Fruit fly (Drosophila melanogaster) whole organism, wandering third instar larva: ENCODE results near the gene CG15725.

Source experiments
- HLH106 ChIP-seq: fragments of 200-800 bp; optimal IDR thresholded peaks from 3 replicates; lab custom pipeline; 2019; ENCODE audit warnings: missing biosample characterization, mild to moderate bottlenecking, missing genetic modification characterization, moderate library complexity
- br ChIP-seq: fragments of 200-800 bp; sonication (Bioruptor generic); optimal IDR thresholded peaks from 2 replicates; lab custom pipeline; 2016; ENCODE audit warnings: missing biosample characterization, missing genetic modification characterization
- ey ChIP-seq: fragments of 200-800 bp; sonication (Bioruptor generic); optimal IDR thresholded peaks from 2 replicates; lab custom pipeline; 2016; ENCODE audit warnings: missing biosample characterization, missing genetic modification characterization
- lola ChIP-seq: fragments of >200 bp; optimal IDR thresholded peaks from 2 replicates; lab custom pipeline; 2017; ENCODE audit warnings: missing biosample characterization, missing genetic modification characterization
- psq ChIP-seq: fragments of 200-800 bp; sonication (Bioruptor generic); optimal IDR thresholded peaks from 3 replicates; lab custom pipeline; 2017; ENCODE audit warnings: missing biosample characterization, mild to moderate bottlenecking, missing genetic modification characterization, moderate library complexity

DNA sequence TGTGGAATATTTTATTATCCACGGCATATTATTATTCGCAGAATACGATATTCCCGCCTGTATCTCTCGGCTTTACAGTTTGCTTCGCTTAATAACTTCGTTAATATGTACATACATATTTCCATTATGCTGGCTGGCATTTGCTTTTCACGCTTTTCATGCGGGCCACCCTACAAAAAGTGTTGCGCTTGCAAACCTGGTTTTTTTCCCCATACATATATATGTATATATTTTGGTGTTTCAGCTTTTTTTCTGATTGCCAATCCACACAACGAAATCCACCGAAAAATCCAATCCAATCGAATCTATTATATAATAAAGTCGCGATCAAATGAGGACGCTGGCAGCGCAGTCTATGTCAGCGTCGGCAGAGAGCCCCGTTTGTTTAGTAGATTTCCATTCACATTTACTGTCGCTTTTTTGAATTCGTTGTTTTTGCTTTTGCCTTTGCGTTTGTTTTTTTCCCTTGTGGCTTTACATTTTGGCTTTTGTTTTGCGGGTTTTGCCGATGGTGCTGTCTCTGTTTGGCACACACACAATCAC lies 39.8 kb upstream of the CG15725 start:
- TF ChIP-seq HLH106 (no peak), psq (GFP tag; lab: Kevin White, UChicago) (no peak), ey (no peak), lola (GFP tag; lab: Kevin White, UChicago) (no peak), br (no peak)
